Worm (Caenorhabditis elegans): Measurements from ENCODE around the gene F48C5.2.
"Not testable (repeated sequence)": the region's sequence is repeated elsewhere in the genome, so short reads cannot be mapped to it uniquely, and the experiment has no call there.

F48C5.2 gene

ce11 chrX:11447695-11448094, 6.4 kb downstream of the F48C5.2 start:
- no peak for TF ChIP-seq elt-1 (tag; optimal IDR thresholded peaks at IDR 0.05)
- no peak for TF ChIP-seq nhr-237 (tag; optimal IDR thresholded peaks at IDR 0.05)
- TF ChIP-seq pqm-1 (tag; optimal IDR thresholded peaks at IDR 0.05) = peak; percentile 66
- TF ChIP-seq sea-2 (GFP tag; optimal IDR thresholded peaks at IDR 0.05) = no peak
- no peak for TF ChIP-seq eor-1 (tag; optimal IDR thresholded peaks at IDR 0.05)
- TF ChIP-seq ceh-82 (tag; optimal IDR thresholded peaks at IDR 0.05) = no peak
- TF ChIP-seq lsy-12 (tag; optimal IDR thresholded peaks at IDR 0.05) = no peak
- no peak for TF ChIP-seq nhr-25 (tag; optimal IDR thresholded peaks at IDR 0.05)
- TF ChIP-seq egl-27 (tag; optimal IDR thresholded peaks at IDR 0.05) = peak; percentile 57
- TF ChIP-seq fkh-10 (GFP tag; optimal IDR thresholded peaks at IDR 0.05) = no peak
- no peak for TF ChIP-seq nhr-67 (tag; optimal IDR thresholded peaks at IDR 0.05)
- no peak for TF ChIP-seq egl-5 (tag; optimal IDR thresholded peaks at IDR 0.05)
- no peak for TF ChIP-seq lin-39 (tag; optimal IDR thresholded peaks at IDR 0.05)
- TF ChIP-seq nhr-23 (tag; optimal IDR thresholded peaks at IDR 0.05) = no peak
- no peak for TF ChIP-seq snpc-4 (tag; optimal IDR thresholded peaks at IDR 0.05)
- TF ChIP-seq nfya-1 (tag; optimal IDR thresholded peaks at IDR 0.05; ENCODE audit: insufficient read depth) = no peak
- no peak for TF ChIP-seq unc-62 (GFP tag; optimal IDR thresholded peaks at IDR 0.05)
- TF ChIP-seq elt-2 (tag; optimal IDR thresholded peaks at IDR 0.05) = peak; percentile 91
- TF ChIP-seq nhr-28 (tag; optimal IDR thresholded peaks at IDR 0.05) = no peak
- TF ChIP-seq nhr-12 (tag; optimal IDR thresholded peaks at IDR 0.05) = no peak
- no peak for TF ChIP-seq nhr-77 (tag; optimal IDR thresholded peaks at IDR 0.05)
- TF ChIP-seq lin-15B (tag; optimal IDR thresholded peaks at IDR 0.05) = no peak
- peak; percentile 25 for TF ChIP-seq jun-1 (tag; optimal IDR thresholded peaks at IDR 0.05)
- TF ChIP-seq aly-2 (tag; optimal IDR thresholded peaks at IDR 0.05) = no peak

ce11 chrX:11446535-11446934, 7.6 kb downstream of the F48C5.2 start, which contains the start of gene igeg-2:
TSS of gene igeg-2 (minus strand) at chrX:11446635.
- TF ChIP-seq ztf-4 (tag; optimal IDR thresholded peaks at IDR 0.05) = no peak
- no peak for TF ChIP-seq R02D3.7 (tag; optimal IDR thresholded peaks at IDR 0.05)
- TF ChIP-seq snpc-4 (tag; optimal IDR thresholded peaks at IDR 0.05) = no peak
- no peak for TF ChIP-seq mml-1 (tag; optimal IDR thresholded peaks at IDR 0.05)
- no peak for TF ChIP-seq ama-1 (optimal IDR thresholded peaks at IDR 0.05)
- TF ChIP-seq unc-62 (GFP tag; optimal IDR thresholded peaks at IDR 0.05) = no peak
- TF ChIP-seq unc-39 (tag; optimal IDR thresholded peaks at IDR 0.05) = no peak
- TF ChIP-seq elt-3 (tag; optimal IDR thresholded peaks at IDR 0.05) = no peak
- TF ChIP-seq aly-2 (tag; optimal IDR thresholded peaks at IDR 0.05) = no peak
- TF ChIP-seq fos-1 (tag; optimal IDR thresholded peaks at IDR 0.05) = no peak

- not testable (repeated sequence) for TF ChIP-seq aly-2 (tag; optimal IDR thresholded peaks at IDR 0.05); fos-1 (tag; optimal IDR thresholded peaks at IDR 0.05); ama-1 (optimal IDR thresholded peaks at IDR 0.05)
These were observed 14.4 kb downstream of the F48C5.2 start, which contains the start of gene F46C3.7 for ce11 chrX:11439740-11440139. TSS of gene F46C3.7 (plus strand) at chrX:11440040.

ce11 chrX:11437716-11438115, 16.4 kb downstream of the F48C5.2 start:
- TF ChIP-seq nhr-11 (tag; optimal IDR thresholded peaks at IDR 0.05) (no peak), aly-2 (tag; optimal IDR thresholded peaks at IDR 0.05) (no peak), pqm-1 (tag; optimal IDR thresholded peaks at IDR 0.05) (no peak), nhr-12 (tag; optimal IDR thresholded peaks at IDR 0.05) (no peak), elt-3 (tag; optimal IDR thresholded peaks at IDR 0.05) (no peak), nhr-76 (tag; optimal IDR thresholded peaks at IDR 0.05) (no peak), fkh-2 (tag; optimal IDR thresholded peaks at IDR 0.05) (no peak), fos-1 (tag; optimal IDR thresholded peaks at IDR 0.05) (no peak), zag-1 (tag; optimal IDR thresholded peaks at IDR 0.05) (no peak), skn-1 (tag; optimal IDR thresholded peaks at IDR 0.05) (no peak), nhr-43 (tag; optimal IDR thresholded peaks at IDR 0.05; ENCODE audit: poor library complexity, severe bottlenecking) (no peak), tbx-2 (tag; optimal IDR thresholded peaks at IDR 0.05) (no peak), ceh-16 (tag; optimal IDR thresholded peaks at IDR 0.05) (no peak), elt-2 (tag; optimal IDR thresholded peaks at IDR 0.05) (no peak), mml-1 (tag; optimal IDR thresholded peaks at IDR 0.05) (no peak), snpc-4 (tag; optimal IDR thresholded peaks at IDR 0.05) (no peak), fkh-10 (GFP tag; optimal IDR thresholded peaks at IDR 0.05) (no peak)
